Fruit fly (Drosophila melanogaster) whole organism, embryonic: Measurements from ENCODE around the gene Spt6.

Experiments
- Adf1 ChIP-seq: fragments of 200-800 bp; sonication (Bioruptor generic); IDR thresholded peaks from 2 replicates; pipeline ENCODE4 v1.3.6; 2022; ENCODE audit warnings: missing biosample characterization, missing genetic modification characterization
- Atf6 ChIP-seq: fragments of 200-800 bp; sonication (Bioruptor generic); IDR thresholded peaks from 2 replicates; pipeline ENCODE4 v1.3.6; 2022; ENCODE audit warnings: missing biosample characterization, missing genetic modification characterization
- B-H1 ChIP-seq: fragments of 200-800 bp; sonication (Bioruptor generic); IDR thresholded peaks from 3 replicates; pipeline ENCODE4 v1.3.6; 2022; ENCODE audit warnings: missing biosample characterization, missing genetic modification characterization
- Bdp1 ChIP-seq: fragments of 200-800 bp; sonication (Bioruptor generic); optimal IDR thresholded peaks from 3 replicates; lab custom pipeline; 2016; ENCODE audit warnings: missing biosample characterization, missing genetic modification characterization
- C15 ChIP-seq: fragments of 200-800 bp; sonication (Bioruptor generic); IDR thresholded peaks from 3 replicates; pipeline ENCODE4 v1.3.6; 2022; ENCODE audit warnings: missing biosample characterization, missing genetic modification characterization
- CG10209 ChIP-seq: fragments of 200-800 bp; sonication (Bioruptor generic); optimal IDR thresholded peaks from 3 replicates; lab custom pipeline; 2017; ENCODE audit warnings: missing biosample characterization, mild to moderate bottlenecking, missing genetic modification characterization, missing genetic modification reagents
- CG12744 ChIP-seq: fragments of 200-800 bp; sonication (Bioruptor generic); optimal IDR thresholded peaks from 2 replicates; lab custom pipeline; 2016; ENCODE audit warnings: missing biosample characterization, missing genetic modification characterization
- CG13287 ChIP-seq: fragments of 200-800 bp; sonication (Bioruptor generic); IDR thresholded peaks from 2 replicates; pipeline ENCODE4 v1.3.6; 2022; ENCODE audit warnings: missing biosample characterization, missing genetic modification characterization; ENCODE audit not compliant: partially characterized antibody
- CG13624 ChIP-seq: fragments of 200-800 bp; sonication (Bioruptor generic); optimal IDR thresholded peaks from 2 replicates; lab custom pipeline; 2016; ENCODE audit warnings: missing biosample characterization, missing genetic modification characterization
- CG13894 ChIP-seq: fragments of 200-800 bp; sonication (Bioruptor generic); optimal IDR thresholded peaks from 3 replicates; lab custom pipeline; 2018; ENCODE audit warnings: missing biosample characterization, mild to moderate bottlenecking, missing genetic modification characterization, moderate library complexity
- CG2129 ChIP-seq: fragments of 200-800 bp; sonication (Bioruptor generic); IDR thresholded peaks from 2 replicates; pipeline ENCODE4 v1.3.6; 2022; ENCODE audit warnings: missing biosample characterization, missing genetic modification characterization; ENCODE audit not compliant: partially characterized antibody
- CG30403 ChIP-seq: fragments of 200-800 bp; sonication (Bioruptor generic); optimal IDR thresholded peaks from 3 replicates; lab custom pipeline; 2016; ENCODE audit warnings: missing biosample characterization, missing genetic modification characterization
- CG32532 ChIP-seq: fragments of 200-800 bp; sonication (Bioruptor generic); IDR thresholded peaks from 2 replicates; pipeline ENCODE4 v1.3.6; 2022; ENCODE audit warnings: missing biosample characterization, missing genetic modification characterization
- CG3847 ChIP-seq: fragments of 200-800 bp; sonication (Bioruptor generic); IDR thresholded peaks from 2 replicates; pipeline ENCODE4 v1.3.6; 2022; ENCODE audit warnings: missing biosample characterization, missing genetic modification characterization
- CG42726 ChIP-seq: fragments of 200-800 bp; sonication (Bioruptor generic); IDR thresholded peaks from 2 replicates; pipeline ENCODE4 v1.3.6; 2022; ENCODE audit warnings: missing biosample characterization, missing genetic modification characterization; ENCODE audit not compliant: partially characterized antibody
- CG8924 ChIP-seq: fragments of 200-800 bp; optimal IDR thresholded peaks from 3 replicates; lab custom pipeline; 2019; ENCODE audit warnings: missing biosample characterization, mild to moderate bottlenecking, missing genetic modification characterization, moderate library complexity
- CG9797 ChIP-seq: fragments of 200-800 bp; sonication (Bioruptor generic); optimal IDR thresholded peaks from 3 replicates; lab custom pipeline; 2018; ENCODE audit warnings: missing biosample characterization, mild to moderate bottlenecking, missing genetic modification characterization
- Deaf1 ChIP-seq: fragments of 200-800 bp; optimal IDR thresholded peaks from 3 replicates; lab custom pipeline; 2019; ENCODE audit warnings: missing biosample characterization, mild to moderate bottlenecking, missing genetic modification characterization, moderate library complexity
- Doc3 ChIP-seq: fragments of 200-800 bp; sonication (Bioruptor generic); IDR thresholded peaks from 3 replicates; pipeline ENCODE4 v1.3.6; 2022; ENCODE audit warnings: missing biosample characterization, missing genetic modification characterization; ENCODE audit not compliant: partially characterized antibody
- Opbp ChIP-seq: fragments of 200-800 bp; sonication (Bioruptor generic); IDR thresholded peaks from 3 replicates; pipeline ENCODE4 v1.3.6; 2022; ENCODE audit warnings: missing biosample characterization, missing genetic modification characterization; ENCODE audit not compliant: partially characterized antibody
- Pdp1 ChIP-seq, 2 experiments: fragments of 200-800 bp; sonication (Bioruptor generic); optimal IDR thresholded peaks; 3 replicates each; lab custom pipeline; 2016; ENCODE audit warnings: missing biosample characterization in 2 of 2, missing genetic modification characterization in 2 of 2, mild to moderate bottlenecking in 1 of 2, moderate library complexity in 1 of 2
- Scr ChIP-seq: fragments of 200-800 bp; sonication (Bioruptor generic); IDR thresholded peaks from 2 replicates; pipeline ENCODE4 v1.3.6; 2022; ENCODE audit warnings: missing biosample characterization, missing genetic modification characterization; ENCODE audit not compliant: partially characterized antibody
- Side ChIP-seq: fragments of 200-800 bp; sonication (Bioruptor generic); optimal IDR thresholded peaks from 2 replicates; lab custom pipeline; 2016; ENCODE audit warnings: missing biosample characterization, missing genetic modification characterization
- YL-1 ChIP-seq: fragments of 200-800 bp; sonication (Bioruptor generic); optimal IDR thresholded peaks from 3 replicates; lab custom pipeline; 2017; ENCODE audit warnings: missing biosample characterization, mild to moderate bottlenecking, missing genetic modification characterization
- amos ChIP-seq: fragments of 200-800 bp; sonication (Bioruptor generic); IDR thresholded peaks from 2 replicates; pipeline ENCODE4 v1.3.6; 2022; ENCODE audit warnings: missing biosample characterization, missing genetic modification characterization; ENCODE audit not compliant: partially characterized antibody
- ap ChIP-seq: fragments of 200-800 bp; sonication (Bioruptor generic); IDR thresholded peaks from 2 replicates; pipeline ENCODE4 v1.3.6; 2022; ENCODE audit warnings: missing biosample characterization, missing genetic modification characterization
- az2 ChIP-seq: fragments of 200-800 bp; sonication (Bioruptor generic); optimal IDR thresholded peaks from 3 replicates; lab custom pipeline; 2016; ENCODE audit warnings: missing biosample characterization, missing genetic modification characterization
- bab2 ChIP-seq: fragments of 200-800 bp; sonication (Bioruptor generic); optimal IDR thresholded peaks from 2 replicates; lab custom pipeline; 2016; ENCODE audit warnings: missing biosample characterization, missing genetic modification characterization
- cad ChIP-seq: fragments of >200 bp; optimal IDR thresholded peaks from 2 replicates; lab custom pipeline; 2017; ENCODE audit warnings: missing biosample characterization, missing genetic modification characterization
- caup ChIP-seq: fragments of 200-800 bp; sonication (Bioruptor generic); optimal IDR thresholded peaks from 3 replicates; lab custom pipeline; 2017; ENCODE audit warnings: missing biosample characterization, mild to moderate bottlenecking, missing genetic modification characterization, moderate library complexity; ENCODE audit not compliant: severe bottlenecking
- chn ChIP-seq: fragments of 200-800 bp; sonication (Bioruptor generic); optimal IDR thresholded peaks from 2 replicates; lab custom pipeline; 2016; ENCODE audit warnings: missing biosample characterization, missing genetic modification characterization
- ewg ChIP-seq: fragments of 200-800 bp; sonication (Bioruptor generic); optimal IDR thresholded peaks from 3 replicates; lab custom pipeline; 2017; ENCODE audit warnings: mild to moderate bottlenecking, missing biosample characterization, missing genetic modification reagents, missing genetic modification characterization
- fd102C ChIP-seq: fragments of 200-800 bp; sonication (Bioruptor generic); optimal IDR thresholded peaks from 2 replicates; lab custom pipeline; 2018; ENCODE audit warnings: missing biosample characterization, mild to moderate bottlenecking, missing genetic modification characterization, moderate library complexity
- gcm2 ChIP-seq: fragments of 200-800 bp; sonication (Bioruptor generic); optimal IDR thresholded peaks from 2 replicates; lab custom pipeline; 2016; ENCODE audit warnings: missing biosample characterization, missing genetic modification characterization
- gro ChIP-seq: fragments of 200-800 bp; sonication (Bioruptor generic); optimal IDR thresholded peaks from 2 replicates; lab custom pipeline; 2016; ENCODE audit warnings: missing biosample characterization, missing genetic modification characterization
- inv ChIP-seq: fragments of 200-800 bp; sonication (Bioruptor generic); IDR thresholded peaks from 2 replicates; pipeline ENCODE4 v1.3.6; 2022; ENCODE audit warnings: missing biosample characterization, missing genetic modification characterization; ENCODE audit not compliant: partially characterized antibody
- kah ChIP-seq: fragments of 200-800 bp; sonication (Bioruptor generic); optimal IDR thresholded peaks from 2 replicates; lab custom pipeline; 2018; ENCODE audit warnings: missing biosample characterization, mild to moderate bottlenecking, missing genetic modification characterization
- kay ChIP-seq: fragments of 200-800 bp; sonication (Bioruptor generic); optimal IDR thresholded peaks from 2 replicates; lab custom pipeline; 2016; ENCODE audit warnings: missing biosample characterization, missing genetic modification characterization
- luna ChIP-seq: fragments of 200-800 bp; sonication (Bioruptor generic); optimal IDR thresholded peaks from 2 replicates; lab custom pipeline; 2016; ENCODE audit warnings: missing biosample characterization, missing genetic modification characterization
- mirr ChIP-seq: fragments of 200-800 bp; sonication (Bioruptor generic); optimal IDR thresholded peaks from 3 replicates; lab custom pipeline; 2018; ENCODE audit warnings: missing biosample characterization, mild to moderate bottlenecking, missing genetic modification characterization
- nmo ChIP-seq: fragments of 200-800 bp; sonication (Bioruptor generic); optimal IDR thresholded peaks from 2 replicates; lab custom pipeline; 2018; ENCODE audit warnings: missing biosample characterization, mild to moderate bottlenecking, missing genetic modification characterization, moderate library complexity
- onecut ChIP-seq: fragments of 200-800 bp; sonication (Bioruptor generic); IDR thresholded peaks from 2 replicates; pipeline ENCODE4 v1.3.6; 2022; ENCODE audit warnings: missing biosample characterization, missing genetic modification characterization
- pros ChIP-seq: fragments of 200-800 bp; sonication (Bioruptor generic); optimal IDR thresholded peaks from 3 replicates; lab custom pipeline; 2019; ENCODE audit warnings: missing biosample characterization, mild to moderate bottlenecking, missing genetic modification characterization, moderate library complexity
- sc ChIP-seq, 3 experiments: fragments of >200 bp in 2 of 3; fragments of 200-800 bp in 1 of 3; sonication (Bioruptor generic) in 1 of 3; optimal IDR thresholded peaks; 2 replicates in 2 of 3; 3 replicates in 1 of 3; lab custom pipeline; 2017; ENCODE audit warnings: mild to moderate bottlenecking in 1 of 3, missing biosample characterization in 1 of 3, missing genetic modification characterization in 1 of 3, missing genetic modification reagents in 1 of 3
- sna ChIP-seq: fragments of 200-800 bp; sonication (Bioruptor generic); IDR thresholded peaks from 2 replicates; pipeline ENCODE4 v1.3.6; 2022; ENCODE audit warnings: missing biosample characterization, missing genetic modification characterization; ENCODE audit not compliant: partially characterized antibody
- sob ChIP-seq: fragments of 200-800 bp; sonication (Bioruptor generic); IDR thresholded peaks from 2 replicates; pipeline ENCODE4 v1.3.6; 2022; ENCODE audit warnings: missing biosample characterization, missing genetic modification characterization
- sr ChIP-seq: fragments of 200-800 bp; sonication (Bioruptor generic); IDR thresholded peaks from 3 replicates; pipeline ENCODE4 v1.3.6; 2022; ENCODE audit warnings: missing biosample characterization, missing genetic modification characterization
- tin ChIP-seq: fragments of 200-800 bp; sonication (Bioruptor generic); optimal IDR thresholded peaks from 3 replicates; lab custom pipeline; 2016; ENCODE audit warnings: missing biosample characterization, missing genetic modification characterization
- wek ChIP-seq: fragments of 200-800 bp; sonication (Bioruptor generic); optimal IDR thresholded peaks from 3 replicates; lab custom pipeline; 2018; ENCODE audit warnings: missing biosample characterization, mild to moderate bottlenecking, missing genetic modification characterization, moderate library complexity

Gene Spt6

dm6 chrX:6287842-6288241, 20.2 kb downstream of the Spt6 start, which contains the start of the genes Top3beta and wuho (continued):
- no peak for TF ChIP-seq fd102C (GFP tag; lab: Kevin White, UChicago)
- TF ChIP-seq az2 (GFP tag; lab: Kevin White, UChicago): peak; percentile 2
- peak; percentile 49; the same call in 1 of the 3 replicates for TF ChIP-seq Doc3
- TF ChIP-seq bab2 (GFP tag; lab: Kevin White, UChicago): peak; percentile 40
- TF ChIP-seq ap (GFP tag; lab: Robert Waterston, UW): no peak
- TF ChIP-seq inv (GFP tag; lab: Robert Waterston, UW): peak; percentile 50
- peak; percentile 47 to 82 for TF ChIP-seq Pdp1 (GFP tag; optimal IDR thresholded peaks at IDR 0.05; lab: Kevin White, UChicago)
- peak; percentile 58 for TF ChIP-seq CG8924 (tag; lab: Kevin White, UChicago)
- peak; percentile 54; the same call in 1 of the 2 replicates for TF ChIP-seq CG3847 (GFP tag; lab: Robert Waterston, UW)
- TF ChIP-seq Adf1 (GFP tag; lab: Robert Waterston, UW): no peak
- no peak for TF ChIP-seq cad (GFP tag; lab: Kevin White, UChicago)
- 0 out of 2 replicates have a peak, but pooled peaks have one; percentile 15 for TF ChIP-seq CG32532
- no peak for TF ChIP-seq Atf6
- TF ChIP-seq CG30403 (GFP tag; lab: Kevin White, UChicago): peak; percentile 36
- TF ChIP-seq sna (GFP tag; lab: Robert Waterston, UW): peak; percentile 70
- peak; percentile 4 for TF ChIP-seq CG12744 (GFP tag; lab: Kevin White, UChicago)
- TF ChIP-seq C15 (GFP tag; lab: Robert Waterston, UW): no peak
- peak; percentile 81 for TF ChIP-seq wek (GFP tag; lab: Kevin White, UChicago)
- TF ChIP-seq amos (GFP tag; lab: Robert Waterston, UW): peak; percentile 75
- TF ChIP-seq CG10209 (GFP tag; lab: Kevin White, UChicago): peak; percentile 44
- no peak for TF ChIP-seq sc (optimal IDR thresholded peaks at IDR 0.05; lab: Kevin White, UChicago)
- no peak for TF ChIP-seq sc (GFP tag; optimal IDR thresholded peaks at IDR 0.05; lab: Kevin White, UChicago)
- peak; percentile 36; the same call in 1 of the 2 replicates for TF ChIP-seq onecut (GFP tag; lab: Robert Waterston, UW)
- peak; percentile 48 for TF ChIP-seq gro (GFP tag; lab: Kevin White, UChicago)
- no peak for TF ChIP-seq pros (GFP tag; lab: Kevin White, UChicago)
- TF ChIP-seq B-H1 (GFP tag; lab: Robert Waterston, UW): no peak
- TF ChIP-seq Side: peak; percentile 46
- peak; percentile 62 for TF ChIP-seq caup (GFP tag; lab: Kevin White, UChicago)
- TF ChIP-seq kah (GFP tag; lab: Kevin White, UChicago): peak; percentile 13
- TF ChIP-seq kay (GFP tag; lab: Kevin White, UChicago): peak; percentile 29
- peak; percentile 20 for TF ChIP-seq gcm2 (GFP tag; lab: Kevin White, UChicago)
- TF ChIP-seq CG13287 (GFP tag; lab: Robert Waterston, UW): peak; percentile 82
- peak; percentile 65; the same call in 1 of the 2 replicates for TF ChIP-seq sob (GFP tag; lab: Robert Waterston, UW)
- TF ChIP-seq CG42726 (GFP tag; lab: Robert Waterston, UW): peak; percentile 47; the same call in 1 of the 2 replicates
- no peak for TF ChIP-seq sr
- TF ChIP-seq Bdp1 (GFP tag; lab: Kevin White, UChicago): no peak
- TF ChIP-seq Deaf1 (tag; lab: Kevin White, UChicago): peak; percentile 65
- peak; percentile 77 for TF ChIP-seq CG13624
- peak; percentile 8 for TF ChIP-seq chn
- TF ChIP-seq luna (GFP tag; lab: Kevin White, UChicago): peak; percentile 15
- peak; percentile 93 for TF ChIP-seq YL-1 (GFP tag; lab: Kevin White, UChicago)
- TF ChIP-seq nmo: peak; percentile 47
- TF ChIP-seq mirr (GFP tag; lab: Kevin White, UChicago): peak; percentile 36
- TF ChIP-seq Opbp: peak; percentile 71
- peak; percentile 28 for TF ChIP-seq tin (GFP tag; lab: Kevin White, UChicago)
- TF ChIP-seq ewg (GFP tag; lab: Kevin White, UChicago): peak; percentile 42
- TF ChIP-seq CG2129 (GFP tag; lab: Robert Waterston, UW): 0 out of 2 replicates have a peak, but pooled peaks have one; percentile 16
- TF ChIP-seq CG13894 (tag; lab: Kevin White, UChicago): peak; percentile 97
- peak; percentile 65; the same call in 1 of the 2 replicates for TF ChIP-seq Scr (GFP tag; lab: Robert Waterston, UW)
- peak; percentile 99 for TF ChIP-seq CG9797 (GFP tag; lab: Kevin White, UChicago)
